Worm (Caenorhabditis elegans): Measurements from ENCODE around the gene K08E4.8.

Gene K08E4.8

DNA sequence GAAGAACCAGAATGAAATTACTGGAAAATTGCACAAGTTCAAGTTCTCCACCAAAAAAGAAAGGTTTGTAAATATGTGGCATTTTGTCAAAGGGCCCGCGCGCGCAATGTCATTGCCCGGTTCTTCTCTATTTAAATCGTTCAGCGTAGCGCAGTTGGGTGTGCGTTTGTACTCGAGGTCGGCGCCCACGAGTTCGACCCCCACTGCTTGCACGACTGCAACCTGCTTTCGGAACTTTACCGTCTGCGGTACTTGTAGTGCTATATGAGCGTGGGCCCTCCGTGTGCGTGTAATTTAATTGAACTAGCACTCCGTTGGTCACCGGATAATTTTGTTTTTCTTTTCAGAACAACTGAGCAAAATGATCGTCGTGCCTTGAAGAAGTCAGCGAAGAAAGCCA is 25.4 kb upstream of the K08E4.8 start:
- TF ChIP-seq nhr-25 (tag; optimal IDR thresholded peaks at IDR 0.05) (peak; percentile 50), sem-4 (tag; optimal IDR thresholded peaks at IDR 0.05) (peak; percentile 53), mdl-1 (tag; optimal IDR thresholded peaks at IDR 0.05) (peak in 1 of 2 experiments; percentile 57), lin-11 (tag; optimal IDR thresholded peaks at IDR 0.05) (peak; percentile 10), blmp-1 (tag; optimal IDR thresholded peaks at IDR 0.05; ENCODE audit: insufficient read depth) (peak; percentile 55), lin-13 (GFP tag; optimal IDR thresholded peaks at IDR 0.05) (peak; percentile 62), sma-3 (GFP tag; optimal IDR thresholded peaks at IDR 0.05) (peak; percentile 76), ztf-4 (tag; optimal IDR thresholded peaks at IDR 0.05) (no peak), C34F6.9 (tag; optimal IDR thresholded peaks at IDR 0.05) (peak; percentile 64), unc-55 (GFP tag; optimal IDR thresholded peaks at IDR 0.05) (no peak), ama-1 (optimal IDR thresholded peaks at IDR 0.05) (no peak), ZK546.5 (tag; optimal IDR thresholded peaks at IDR 0.05) (no peak), nhr-129 (tag; optimal IDR thresholded peaks at IDR 0.05) (peak; percentile 95), Y55F3AM.14 (GFP tag; optimal IDR thresholded peaks at IDR 0.05) (peak; percentile 75), crh-2 (tag; optimal IDR thresholded peaks at IDR 0.05) (peak; percentile 77), egl-27 (tag; optimal IDR thresholded peaks at IDR 0.05) (peak; percentile 49), ceh-16 (tag; optimal IDR thresholded peaks at IDR 0.05) (peak; percentile 79), alr-1 (tag; optimal IDR thresholded peaks at IDR 0.05) (no peak), nhr-237 (tag; optimal IDR thresholded peaks at IDR 0.05) (no peak), nhr-77 (tag; optimal IDR thresholded peaks at IDR 0.05) (peak; percentile 30), nhr-23 (tag; optimal IDR thresholded peaks at IDR 0.05) (no peak), sma-9 (GFP tag; optimal IDR thresholded peaks at IDR 0.05) (peak; percentile 67), sma-9 (tag; optimal IDR thresholded peaks at IDR 0.05) (no peak), ceh-82 (tag; optimal IDR thresholded peaks at IDR 0.05) (peak; percentile 37), zag-1 (tag; optimal IDR thresholded peaks at IDR 0.05) (peak; percentile 36), lsy-2 (tag; optimal IDR thresholded peaks at IDR 0.05) (peak; percentile 26 to 59), F13H6.1 (tag; optimal IDR thresholded peaks at IDR 0.05) (peak; percentile 76), nhr-12 (tag; optimal IDR thresholded peaks at IDR 0.05) (no peak), snpc-4 (tag; optimal IDR thresholded peaks at IDR 0.05) (no peak), gmeb-1 (tag; optimal IDR thresholded peaks at IDR 0.05) (peak; percentile 70), mab-5 (tag; optimal IDR thresholded peaks at IDR 0.05) (no peak), nhr-11 (tag; optimal IDR thresholded peaks at IDR 0.05) (no peak), nhr-21 (tag; optimal IDR thresholded peaks at IDR 0.05) (peak; percentile 52), fos-1 (tag; optimal IDR thresholded peaks at IDR 0.05) (peak; percentile 51)

DNA sequence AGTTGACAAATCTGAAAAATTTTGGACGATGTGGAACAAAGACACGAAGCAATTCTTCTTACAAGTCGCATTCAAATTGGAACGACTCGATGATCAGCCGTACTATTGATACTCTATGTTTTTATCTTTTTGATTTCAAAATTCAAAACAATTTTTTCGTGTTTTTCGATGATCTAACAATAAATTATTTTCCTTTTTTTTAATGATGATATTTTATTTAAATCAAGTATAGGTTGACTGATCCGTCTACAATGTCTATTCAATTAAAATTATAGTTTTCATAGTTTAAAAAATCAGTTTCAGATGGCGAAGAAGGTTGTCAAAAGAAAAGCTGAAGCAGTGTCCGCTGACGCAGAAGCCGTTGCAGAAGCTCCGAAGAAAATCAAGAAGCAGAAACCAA is 24.0 kb upstream of the K08E4.8 start, which contains the start of gene rbm-34:
Gene rbm-34, plus strand, starts transcription at position 301 of the 400 bp plus-strand sequence.
- TF ChIP-seq peb-1 (tag; optimal IDR thresholded peaks at IDR 0.05) (no peak), sem-4 (tag; optimal IDR thresholded peaks at IDR 0.05) (no peak), alr-1 (tag; optimal IDR thresholded peaks at IDR 0.05) (no peak), gmeb-1 (tag; optimal IDR thresholded peaks at IDR 0.05) (no peak), nhr-129 (tag; optimal IDR thresholded peaks at IDR 0.05) (no peak), unc-62 (GFP tag; optimal IDR thresholded peaks at IDR 0.05) (no peak), nhr-10 (tag; optimal IDR thresholded peaks at IDR 0.05) (no peak), unc-55 (GFP tag; optimal IDR thresholded peaks at IDR 0.05) (no peak), lin-39 (tag; optimal IDR thresholded peaks at IDR 0.05) (no peak), skn-1 (tag; optimal IDR thresholded peaks at IDR 0.05) (no peak)

DNA sequence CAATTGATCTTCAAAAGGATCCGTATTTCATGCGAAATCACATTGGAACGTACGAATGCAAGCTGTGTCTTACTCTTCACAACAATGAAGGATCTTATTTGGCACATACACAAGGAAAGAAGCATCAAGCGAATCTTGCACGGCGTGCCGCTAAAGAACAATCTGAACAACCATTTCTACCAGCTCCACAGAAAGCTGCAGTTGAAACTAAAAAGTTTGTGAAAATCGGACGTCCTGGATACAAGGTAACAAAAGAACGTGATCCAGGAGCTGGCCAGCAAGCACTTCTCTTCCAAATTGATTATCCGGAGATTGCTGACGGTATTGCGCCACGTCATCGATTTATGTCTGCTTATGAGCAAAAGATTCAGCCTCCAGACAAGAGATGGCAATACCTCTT is 23.5 kb upstream of the K08E4.8 start:
- TF ChIP-seq nhr-129 (tag; optimal IDR thresholded peaks at IDR 0.05) (peak; percentile 3), nhr-25 (tag; optimal IDR thresholded peaks at IDR 0.05) (no peak), nhr-77 (tag; optimal IDR thresholded peaks at IDR 0.05) (no peak), elt-3 (tag; optimal IDR thresholded peaks at IDR 0.05) (no peak), Y55F3AM.14 (GFP tag; optimal IDR thresholded peaks at IDR 0.05) (no peak)

DNA sequence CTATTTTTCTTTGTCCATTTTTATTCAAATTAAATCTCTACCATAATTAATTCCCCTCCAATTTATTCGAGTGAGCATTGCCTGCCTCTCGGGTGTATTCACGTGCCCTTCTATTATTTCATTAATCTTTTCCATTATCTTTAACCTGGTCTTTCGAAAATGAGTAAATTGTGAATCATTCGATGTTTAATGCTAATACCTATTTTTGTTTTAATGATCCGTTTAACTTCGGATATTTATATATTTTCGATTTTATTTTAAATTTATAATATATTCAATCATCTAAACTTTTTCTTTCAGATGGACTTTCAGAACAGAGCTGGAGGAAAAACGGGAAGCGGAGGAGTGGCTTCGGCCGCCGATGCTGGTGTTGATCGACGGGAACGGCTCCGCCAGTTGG is 23.0 kb upstream of the K08E4.8 start, which contains the start of gene repo-1:
Gene repo-1, plus strand, starts transcription at position 301 of the 400 bp plus-strand sequence.
- no peak for TF ChIP-seq ceh-82 (tag; optimal IDR thresholded peaks at IDR 0.05)
- no peak for TF ChIP-seq nhr-129 (tag; optimal IDR thresholded peaks at IDR 0.05)
- no peak for TF ChIP-seq mab-5 (tag; optimal IDR thresholded peaks at IDR 0.05)
- no peak for TF ChIP-seq sma-3 (GFP tag; optimal IDR thresholded peaks at IDR 0.05)
- no peak for TF ChIP-seq unc-62 (GFP tag; optimal IDR thresholded peaks at IDR 0.05)
- TF ChIP-seq skn-1 (tag; optimal IDR thresholded peaks at IDR 0.05), result no peak
